Worm (Caenorhabditis elegans) whole organism, midembryonic: ENCODE measurements around the gene ZC404.1.

Source experiments
- T22C8.4 ChIP-seq: fragments of 200-800 bp; sonication (Bioruptor generic); IDR thresholded peaks from 2 replicates; pipeline ENCODE4 v1.3.6; 2022; ENCODE audit warnings: missing genetic modification characterization, missing compliant biosample characterization
- flt-1 ChIP-seq: fragments of 200-800 bp; sonication (Bioruptor generic); IDR thresholded peaks from 2 replicates; pipeline ENCODE4 v1.3.6; 2022; ENCODE audit warnings: missing genetic modification characterization, missing compliant biosample characterization
- klf-2 ChIP-seq: fragments of 200-800 bp; sonication (Bioruptor generic); conservative IDR thresholded peaks from 2 replicates; pipeline ENCODE4 v1.3.6; 2022; ENCODE audit warnings: missing genetic modification reagents, missing genetic modification characterization, missing compliant biosample characterization
- med-1 ChIP-seq: sonication (generic microtip); optimal IDR thresholded peaks from 2 replicates; lab custom pipeline; 2017; ENCODE audit warnings: missing genetic modification characterization, mild to moderate bottlenecking, missing compliant biosample characterization, antibody characterized with exemption, missing genetic modification reagents; ENCODE audit not compliant: insufficient read depth
- tab-1 ChIP-seq: fragments of 200-800 bp; sonication (Bioruptor generic); IDR thresholded peaks from 2 replicates; pipeline ENCODE4 v1.3.6; 2022; ENCODE audit warnings: missing genetic modification characterization, missing compliant biosample characterization
- ztf-23 ChIP-seq: fragments of 200-800 bp; sonication (Bioruptor generic); IDR thresholded peaks from 2 replicates; pipeline ENCODE4 v1.3.6; 2022; ENCODE audit warnings: missing genetic modification reagents, missing genetic modification characterization, missing compliant biosample characterization
- ztf-29 ChIP-seq: fragments of 200-800 bp; sonication (Bioruptor generic); IDR thresholded peaks from 2 replicates; pipeline ENCODE4 v1.3.6; 2022; ENCODE audit warnings: missing genetic modification reagents, missing genetic modification characterization, missing compliant biosample characterization

- no peak for TF ChIP-seq ztf-23 (GFP tag; lab: Robert Waterston, UW)
- no peak for TF ChIP-seq klf-2 (GFP tag; lab: Robert Waterston, UW)
- no peak for TF ChIP-seq ztf-29 (GFP tag; lab: Robert Waterston, UW)
- no peak for TF ChIP-seq flt-1 (GFP tag; lab: Robert Waterston, UW)
- no peak for TF ChIP-seq T22C8.4
- no peak for TF ChIP-seq med-1 (GFP tag; lab: Kevin White, UChicago)
- TF ChIP-seq tab-1 (GFP tag; lab: Robert Waterston, UW): no peak
These were observed 22.3 kb upstream of the ZC404.1 start, which contains the start of gene srh-30 for ce11 chrV:6771645-6772044.
